Worm (Caenorhabditis elegans): ENCODE data around the gene ebp-1.

- TF ChIP-seq him-1 (tag; optimal IDR thresholded peaks at IDR 0.05): no peak
- no peak for TF ChIP-seq W03F9.2 (tag; optimal IDR thresholded peaks at IDR 0.05)
- TF ChIP-seq dao-5 (tag; optimal IDR thresholded peaks at IDR 0.05): no peak
Measured at ce11 chrV:18022179-18022578, 21.2 kb upstream of the ebp-1 start, which contains the start of gene prp-6.

All from whole organism, L4/young adult.